Fruit fly (Drosophila melanogaster) whole organism, embryonic: ENCODE results near the gene CG7860.

ENCODE experiments used
- Antp ChIP-seq: fragments of 200-800 bp; sonication (Bioruptor generic); optimal IDR thresholded peaks from 3 replicates; lab custom pipeline; 2016; ENCODE audit warnings: missing biosample characterization, missing genetic modification characterization
- CG17359 ChIP-seq: fragments of 200-800 bp; sonication (Bioruptor generic); optimal IDR thresholded peaks from 3 replicates; lab custom pipeline; 2018; ENCODE audit warnings: missing biosample characterization, mild to moderate bottlenecking, missing genetic modification characterization, moderate library complexity
- CG31388 ChIP-seq: fragments of 200-800 bp; sonication (Bioruptor generic); optimal IDR thresholded peaks from 2 replicates; lab custom pipeline; 2016; ENCODE audit warnings: missing biosample characterization, missing genetic modification characterization
- CG7987 ChIP-seq: fragments of 200-800 bp; sonication (Bioruptor generic); optimal IDR thresholded peaks from 2 replicates; lab custom pipeline; 2018; ENCODE audit warnings: missing biosample characterization, mild to moderate bottlenecking, missing genetic modification characterization, moderate library complexity
- Hey ChIP-seq: fragments of 200-800 bp; sonication (Bioruptor generic); optimal IDR thresholded peaks from 3 replicates; lab custom pipeline; 2018; ENCODE audit warnings: missing biosample characterization, mild to moderate bottlenecking, missing genetic modification characterization
- NC2α ChIP-seq: fragments of 200-800 bp; sonication (Bioruptor generic); optimal IDR thresholded peaks from 2 replicates; lab custom pipeline; 2016; ENCODE audit warnings: missing biosample characterization, missing genetic modification characterization
- da ChIP-seq: fragments of 200-800 bp; sonication (Bioruptor generic); optimal IDR thresholded peaks from 2 replicates; lab custom pipeline; 2016; ENCODE audit warnings: missing biosample characterization, missing genetic modification characterization
- insv ChIP-seq, 2 experiments: fragments of 200-800 bp; sonication (Bioruptor generic); optimal IDR thresholded peaks; 3 replicates each; lab custom pipeline; 2016 to 2018; ENCODE audit warnings: missing biosample characterization in 2 of 2, missing genetic modification characterization in 2 of 2
- jing ChIP-seq: fragments of 200-800 bp; sonication (Bioruptor generic); optimal IDR thresholded peaks from 2 replicates; lab custom pipeline; 2018; ENCODE audit warnings: missing biosample characterization, mild to moderate bottlenecking, missing genetic modification characterization

- TF ChIP-seq da (peak; percentile 36), CG17359 (tag; lab: Kevin White, UChicago) (peak; percentile 76), Antp (GFP tag; lab: Kevin White, UChicago) (peak; percentile 66), NC2α (GFP tag; lab: Kevin White, UChicago) (peak; percentile 29), insv (GFP tag; optimal IDR thresholded peaks at IDR 0.05; lab: Kevin White, UChicago) (no peak), CG7987 (GFP tag; lab: Kevin White, UChicago) (no peak), Hey (tag; lab: Kevin White, UChicago) (no peak), CG31388 (peak; percentile 23), jing (GFP tag; lab: Kevin White, UChicago) (peak; percentile 3)
Measured at dm6 chrX:15549055-15549454, 19.7 kb upstream of the CG7860 start.
